Worm (Caenorhabditis elegans) whole organism, young adult: ENCODE data around the gene fbxb-112.

Source experiments
- K12H6.12 ChIP-seq: fragments of 200-800 bp; sonication (Bioruptor generic); optimal IDR thresholded peaks from 2 replicates; lab custom pipeline; 2018; ENCODE audit warnings: mild to moderate bottlenecking, missing genetic modification characterization, missing compliant biosample characterization
- ceh-40 ChIP-seq: fragments of 200-800 bp; sonication (Bioruptor generic); IDR thresholded peaks from 2 replicates; pipeline ENCODE4 v1.3.6; 2022; ENCODE audit warnings: missing genetic modification characterization, missing compliant biosample characterization
- him-1 ChIP-seq: sonication (generic microtip); optimal IDR thresholded peaks from 2 replicates; lab custom pipeline; 2016; ENCODE audit warnings: missing genotype, missing genetic modification reagents, missing genetic modification characterization, missing compliant biosample characterization

- TF ChIP-seq ceh-40 (GFP tag; lab: Robert Waterston, UW) = no peak
- TF ChIP-seq K12H6.12 (tag; lab: Kevin White, UChicago) = no peak
- no peak for TF ChIP-seq him-1 (tag; lab: Kevin White, UChicago)
These were observed 18.1 kb upstream of the fbxb-112 start, which contains the start of gene Y49F6B.6 for ce11 chrII:3472817-3473216.
